Fruit fly (Drosophila melanogaster): ENCODE measurements around the gene CG32161.

dm6 chr3L:16887272-16887671 lies 41.2 kb downstream of the CG32161 start:
- TF ChIP-seq h (optimal IDR thresholded peaks at IDR 0.05) (no peak), insv (optimal IDR thresholded peaks at IDR 0.05) (no peak), Myc (optimal IDR thresholded peaks at IDR 0.05) (no peak), ttk (optimal IDR thresholded peaks at IDR 0.05) (no peak), psq (optimal IDR thresholded peaks at IDR 0.05) (no peak)

Data from Kc167 (cell line).